Fruit fly (Drosophila melanogaster): ENCODE data around the gene bwa.

bwa gene

dm6 chr2L:20084068-20084651, 18.0 kb downstream of the bwa start:
- TF ChIP-seq Sin3A (optimal IDR thresholded peaks at IDR 0.05): no peak
- TF ChIP-seq ttk (optimal IDR thresholded peaks at IDR 0.05): no peak
- no peak for TF ChIP-seq Myc (optimal IDR thresholded peaks at IDR 0.05)
- no peak for TF ChIP-seq psq (optimal IDR thresholded peaks at IDR 0.05)
- no peak for TF ChIP-seq insv (optimal IDR thresholded peaks at IDR 0.05)
- no peak for TF ChIP-seq h (optimal IDR thresholded peaks at IDR 0.05)

dm6 chr2L:20084785-20085555, 18.8 kb downstream of the bwa start, which contains the start of gene fok:
Gene fok (minus strand): TSS chr2L:20085070.
- TF ChIP-seq insv (optimal IDR thresholded peaks at IDR 0.05) (no peak), psq (optimal IDR thresholded peaks at IDR 0.05) (no peak), ttk (optimal IDR thresholded peaks at IDR 0.05) (no peak), h (optimal IDR thresholded peaks at IDR 0.05) (no peak), Sin3A (optimal IDR thresholded peaks at IDR 0.05) (no peak), Myc (optimal IDR thresholded peaks at IDR 0.05) (no peak)

dm6 chr2L:20086295-20087096, 20.3 kb downstream of the bwa start:
- TF ChIP-seq insv (optimal IDR thresholded peaks at IDR 0.05) (no peak), psq (optimal IDR thresholded peaks at IDR 0.05) (no peak), ttk (optimal IDR thresholded peaks at IDR 0.05) (no peak), Myc (optimal IDR thresholded peaks at IDR 0.05) (no peak), Sin3A (optimal IDR thresholded peaks at IDR 0.05) (no peak), h (optimal IDR thresholded peaks at IDR 0.05) (no peak)

dm6 chr2L:20091094-20091679, 25.0 kb downstream of the bwa start, which contains the start of the genes CG10747 and Pyroxd1:
Gene CG10747 (minus strand): TSS chr2L:20091348.
Gene Pyroxd1 (plus strand): TSS chr2L:20091435.
- TF ChIP-seq Myc (optimal IDR thresholded peaks at IDR 0.05) (no peak), psq (optimal IDR thresholded peaks at IDR 0.05) (no peak), insv (optimal IDR thresholded peaks at IDR 0.05) (no peak), h (optimal IDR thresholded peaks at IDR 0.05) (no peak), Sin3A (optimal IDR thresholded peaks at IDR 0.05) (no peak), ttk (optimal IDR thresholded peaks at IDR 0.05) (no peak)

- TF ChIP-seq Myc (optimal IDR thresholded peaks at IDR 0.05) (no peak), psq (optimal IDR thresholded peaks at IDR 0.05) (no peak), insv (optimal IDR thresholded peaks at IDR 0.05) (no peak), ttk (optimal IDR thresholded peaks at IDR 0.05) (no peak), h (optimal IDR thresholded peaks at IDR 0.05) (no peak), Sin3A (optimal IDR thresholded peaks at IDR 0.05) (no peak)
These were observed 27.6 kb downstream of the bwa start, which contains the start of the genes Taf13 and nesd for dm6 chr2L:20093794-20094193. Gene Taf13 (minus strand): TSS chr2L:20093849. Gene nesd (plus strand): TSS chr2L:20093972.

- TF ChIP-seq insv (optimal IDR thresholded peaks at IDR 0.05) (no peak), Sin3A (optimal IDR thresholded peaks at IDR 0.05) (no peak), psq (optimal IDR thresholded peaks at IDR 0.05) (no peak), Myc (optimal IDR thresholded peaks at IDR 0.05) (no peak), h (optimal IDR thresholded peaks at IDR 0.05) (no peak), ttk (optimal IDR thresholded peaks at IDR 0.05) (no peak)
These were observed 31.0 kb downstream of the bwa start, which contains the start of the genes mRpS18B and Kua for dm6 chr2L:20097105-20097631. Gene mRpS18B (minus strand): TSS chr2L:20097253. Gene Kua (plus strand): TSS chr2L:20097581.

- TF ChIP-seq psq (optimal IDR thresholded peaks at IDR 0.05) (no peak), ttk (optimal IDR thresholded peaks at IDR 0.05) (no peak), Myc (optimal IDR thresholded peaks at IDR 0.05) (no peak), h (optimal IDR thresholded peaks at IDR 0.05) (no peak), Sin3A (optimal IDR thresholded peaks at IDR 0.05) (no peak)
These were observed 31.6 kb downstream of the bwa start for dm6 chr2L:20097773-20098172.

dm6 chr2L:20098194-20098593, 32.0 kb downstream of the bwa start:
- TF ChIP-seq psq (optimal IDR thresholded peaks at IDR 0.05) (no peak), insv (optimal IDR thresholded peaks at IDR 0.05) (no peak), h (optimal IDR thresholded peaks at IDR 0.05) (no peak), Myc (optimal IDR thresholded peaks at IDR 0.05) (no peak)

- TF ChIP-seq ttk (optimal IDR thresholded peaks at IDR 0.05): no peak
These were observed 37.9 kb downstream of the bwa start, which contains the start of gene CG13970 for dm6 chr2L:20104050-20104449. Gene CG13970 (minus strand): TSS chr2L:20104150.

dm6 chr2L:20104526-20104925, 38.3 kb downstream of the bwa start:
- TF ChIP-seq ttk (optimal IDR thresholded peaks at IDR 0.05) (no peak), h (optimal IDR thresholded peaks at IDR 0.05) (no peak), Sin3A (optimal IDR thresholded peaks at IDR 0.05) (no peak), Myc (optimal IDR thresholded peaks at IDR 0.05) (no peak), insv (optimal IDR thresholded peaks at IDR 0.05) (no peak), psq (optimal IDR thresholded peaks at IDR 0.05) (no peak)

dm6 chr2L:20106595-20106994, 40.4 kb downstream of the bwa start:
- TF ChIP-seq Sin3A (optimal IDR thresholded peaks at IDR 0.05): no peak
- no peak for TF ChIP-seq h (optimal IDR thresholded peaks at IDR 0.05)
- no peak for TF ChIP-seq psq (optimal IDR thresholded peaks at IDR 0.05)
- TF ChIP-seq insv (optimal IDR thresholded peaks at IDR 0.05): no peak
- TF ChIP-seq ttk (optimal IDR thresholded peaks at IDR 0.05): no peak
- no peak for TF ChIP-seq Myc (optimal IDR thresholded peaks at IDR 0.05)
